Worm (Caenorhabditis elegans): ENCODE measurements around the gene C25A8.5.

Gene C25A8.5

DNA sequence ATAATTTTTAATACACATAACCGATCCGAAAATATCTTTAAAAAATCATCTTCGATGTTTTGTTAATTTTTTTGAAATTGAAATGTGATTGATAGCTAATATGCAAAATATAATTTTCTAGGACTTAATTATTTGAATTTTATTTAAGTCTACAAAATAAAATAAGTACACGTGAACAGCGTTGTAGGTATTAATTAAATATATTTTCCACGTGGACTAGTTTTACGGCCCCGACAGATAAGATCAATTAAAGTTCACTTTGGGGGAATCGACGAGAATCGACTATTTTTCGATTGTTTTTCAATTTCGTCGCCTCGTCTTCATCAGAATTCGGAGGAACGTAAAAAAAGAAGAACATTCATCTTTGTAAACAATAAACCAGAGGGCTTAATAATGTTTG lies at the start of gene C25A8.5:
TSS of gene C25A8.5 (plus strand) at position 301 of the 400 bp plus-strand sequence.
- TF ChIP-seq tbx-11 (GFP tag; IDR thresholded peaks at IDR 0.05) (no peak), ceh-36 (tag; optimal IDR thresholded peaks at IDR 0.05) (no peak), ceh-13 (GFP tag; optimal IDR thresholded peaks at IDR 0.05) (no peak), flt-1 (GFP tag; IDR thresholded peaks at IDR 0.05) (no peak), hmg-4 (GFP tag; optimal IDR thresholded peaks at IDR 0.05) (no peak), scrt-1 (GFP tag; IDR thresholded peaks at IDR 0.05) (no peak)

DNA sequence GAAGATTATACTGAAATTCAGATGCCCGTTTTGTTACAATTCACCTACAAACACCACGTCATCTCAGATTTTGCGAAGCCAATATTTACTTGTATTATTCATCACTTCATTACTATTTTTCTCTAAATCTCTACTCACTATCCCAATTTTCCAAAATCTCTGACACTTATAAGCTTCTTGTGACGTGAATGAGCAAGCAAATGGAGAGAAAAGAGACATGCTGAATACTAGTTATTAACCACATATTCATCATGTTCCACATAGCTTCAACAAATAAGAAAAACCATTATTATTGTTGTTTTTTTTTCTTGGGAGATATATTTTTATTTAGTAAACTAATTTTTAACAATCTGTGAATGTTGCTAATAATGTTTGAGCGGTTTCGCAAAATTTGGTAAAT lies 48.0 kb upstream of the C25A8.5 start:
- TF ChIP-seq hnd-1 (tag; optimal IDR thresholded peaks at IDR 0.05) (no peak), scrt-1 (GFP tag; IDR thresholded peaks at IDR 0.05) (no peak), tbx-37 (GFP tag; conservative IDR thresholded peaks at IDR 0.05) (no peak), ceh-36 (tag; optimal IDR thresholded peaks at IDR 0.05) (no peak)

- TF ChIP-seq scrt-1 (GFP tag; IDR thresholded peaks at IDR 0.05) (no peak), ets-7 (tag; optimal IDR thresholded peaks at IDR 0.05) (no peak), sea-1 (GFP tag; conservative IDR thresholded peaks at IDR 0.05) (no peak), flt-1 (GFP tag; IDR thresholded peaks at IDR 0.05) (no peak), hmg-4 (GFP tag; optimal IDR thresholded peaks at IDR 0.05) (no peak), ceh-13 (GFP tag; optimal IDR thresholded peaks at IDR 0.05) (no peak), F13C5.2 (tag; optimal IDR thresholded peaks at IDR 0.05) (no peak), tbx-11 (GFP tag; IDR thresholded peaks at IDR 0.05) (no peak), tra-4 (tag; optimal IDR thresholded peaks at IDR 0.05) (no peak), tbx-37 (GFP tag; conservative IDR thresholded peaks at IDR 0.05) (no peak)
Observed at ce11 chrIV:6954682-6955081, 44.6 kb upstream of the C25A8.5 start.

DNA sequence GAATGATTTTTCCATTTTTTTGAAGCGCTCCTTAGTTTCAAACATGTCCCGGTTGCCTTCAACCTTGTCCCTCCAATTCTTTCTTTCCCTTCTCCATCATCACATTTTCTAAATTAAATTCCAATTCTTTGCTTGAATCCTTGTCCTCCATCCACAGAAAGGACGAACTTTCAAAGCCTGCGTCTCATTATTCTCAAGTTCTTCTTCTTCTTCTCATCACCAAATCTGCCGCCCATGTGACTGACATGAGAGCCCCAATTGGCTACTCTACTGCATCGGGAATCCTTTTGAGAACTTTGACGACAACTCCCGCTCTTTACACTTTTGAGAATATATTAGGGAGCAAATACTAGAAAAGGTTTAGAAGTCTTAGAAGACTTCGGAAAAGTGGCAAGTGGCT lies 42.6 kb upstream of the C25A8.5 start:
- no peak for TF ChIP-seq flt-1 (GFP tag; IDR thresholded peaks at IDR 0.05)
- no peak for TF ChIP-seq scrt-1 (GFP tag; IDR thresholded peaks at IDR 0.05)
- no peak for TF ChIP-seq F13C5.2 (tag; optimal IDR thresholded peaks at IDR 0.05)
- no peak for TF ChIP-seq hmbx-1 (tag; optimal IDR thresholded peaks at IDR 0.05)
- TF ChIP-seq tbx-37 (GFP tag; conservative IDR thresholded peaks at IDR 0.05), result no peak
- TF ChIP-seq sea-1 (GFP tag; conservative IDR thresholded peaks at IDR 0.05), result no peak
- no peak for TF ChIP-seq ama-1 (optimal IDR thresholded peaks at IDR 0.05)
- no peak for TF ChIP-seq hnd-1 (tag; optimal IDR thresholded peaks at IDR 0.05)

ce11 chrIV:6957341-6957740 lies 42.0 kb upstream of the C25A8.5 start, which contains the start of gene jnk-1:
TSS of gene jnk-1 (plus strand) at chrIV:6957641.
- TF ChIP-seq tbx-11 (GFP tag; IDR thresholded peaks at IDR 0.05) (no peak), hmg-4 (GFP tag; optimal IDR thresholded peaks at IDR 0.05) (no peak)

ce11 chrIV:6958696-6959095 lies 40.6 kb upstream of the C25A8.5 start:
- TF ChIP-seq hmg-4 (GFP tag; optimal IDR thresholded peaks at IDR 0.05) (no peak), B0310.2 (tag; optimal IDR thresholded peaks at IDR 0.05) (no peak), F13C5.2 (tag; optimal IDR thresholded peaks at IDR 0.05) (no peak), pes-1 (GFP tag; IDR thresholded peaks at IDR 0.05) (no peak), flt-1 (GFP tag; IDR thresholded peaks at IDR 0.05) (no peak), aly-1 (tag; optimal IDR thresholded peaks at IDR 0.05) (no peak), tbx-37 (GFP tag; conservative IDR thresholded peaks at IDR 0.05) (no peak), hmbx-1 (tag; optimal IDR thresholded peaks at IDR 0.05) (no peak), sea-1 (GFP tag; conservative IDR thresholded peaks at IDR 0.05) (no peak), ama-1 (optimal IDR thresholded peaks at IDR 0.05) (no peak), scrt-1 (GFP tag; IDR thresholded peaks at IDR 0.05) (no peak), ets-7 (tag; optimal IDR thresholded peaks at IDR 0.05) (no peak), hnd-1 (tag; optimal IDR thresholded peaks at IDR 0.05) (no peak), tbx-11 (GFP tag; IDR thresholded peaks at IDR 0.05) (no peak), ceh-36 (tag; optimal IDR thresholded peaks at IDR 0.05) (no peak), ceh-13 (GFP tag; optimal IDR thresholded peaks at IDR 0.05) (no peak), tra-4 (tag; optimal IDR thresholded peaks at IDR 0.05) (no peak)

DNA sequence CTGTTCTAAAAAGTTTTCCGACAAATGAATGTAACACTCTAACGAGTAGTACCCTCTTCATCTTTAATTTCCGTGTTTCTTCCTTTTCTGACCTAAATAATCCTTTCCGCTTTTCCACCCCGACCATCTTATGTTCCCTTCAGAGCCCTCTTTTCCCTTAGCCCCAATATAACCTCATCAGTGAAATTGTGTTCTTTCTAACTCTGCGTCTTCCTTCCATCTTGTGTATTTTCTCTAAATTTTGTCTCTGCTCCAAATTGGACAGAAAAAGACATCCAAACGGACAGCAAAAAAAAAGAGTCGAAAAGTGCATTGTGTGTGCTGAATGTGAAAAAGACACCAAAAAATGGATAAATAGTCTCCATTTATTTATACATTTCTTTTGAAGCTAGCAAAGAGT lies 39.8 kb upstream of the C25A8.5 start:
- TF ChIP-seq F13C5.2 (tag; optimal IDR thresholded peaks at IDR 0.05) (no peak), B0310.2 (tag; optimal IDR thresholded peaks at IDR 0.05) (no peak), tbx-37 (GFP tag; conservative IDR thresholded peaks at IDR 0.05) (no peak), sea-1 (GFP tag; conservative IDR thresholded peaks at IDR 0.05) (no peak), ceh-36 (tag; optimal IDR thresholded peaks at IDR 0.05) (no peak), hmbx-1 (tag; optimal IDR thresholded peaks at IDR 0.05) (no peak), flt-1 (GFP tag; IDR thresholded peaks at IDR 0.05) (no peak), scrt-1 (GFP tag; IDR thresholded peaks at IDR 0.05) (no peak), ceh-13 (GFP tag; optimal IDR thresholded peaks at IDR 0.05) (no peak), ets-7 (tag; optimal IDR thresholded peaks at IDR 0.05) (no peak), tra-4 (tag; optimal IDR thresholded peaks at IDR 0.05) (no peak), pes-1 (GFP tag; IDR thresholded peaks at IDR 0.05) (no peak), tbx-11 (GFP tag; IDR thresholded peaks at IDR 0.05) (no peak), hnd-1 (tag; optimal IDR thresholded peaks at IDR 0.05) (no peak)

DNA sequence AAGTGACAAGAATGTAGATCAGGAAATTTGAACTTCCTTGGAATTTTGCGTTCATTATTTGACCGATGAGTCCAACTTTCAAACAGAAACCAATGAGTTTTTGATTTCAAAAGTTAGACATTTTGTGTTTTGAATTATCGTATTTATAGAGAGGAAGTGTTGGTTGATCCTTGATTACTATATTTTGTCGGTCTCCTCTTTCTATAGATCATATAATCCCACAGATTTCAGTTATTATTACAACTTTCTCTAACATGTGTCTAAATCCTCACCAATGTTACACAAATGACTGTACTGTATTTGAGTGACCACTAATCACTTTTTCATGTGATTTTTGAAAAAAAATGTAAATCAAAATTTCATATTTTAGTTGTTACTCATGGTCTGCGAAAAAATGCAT lies 34.8 kb upstream of the C25A8.5 start, which contains the start of gene B0478.3:
TSS of gene B0478.3 (minus strand) at position 101 of the 400 bp plus-strand sequence.
- TF ChIP-seq sea-1 (GFP tag; conservative IDR thresholded peaks at IDR 0.05) (no peak), ceh-13 (GFP tag; optimal IDR thresholded peaks at IDR 0.05) (no peak), hnd-1 (tag; optimal IDR thresholded peaks at IDR 0.05) (no peak), hmg-4 (GFP tag; optimal IDR thresholded peaks at IDR 0.05) (no peak), tra-4 (tag; optimal IDR thresholded peaks at IDR 0.05) (no peak), scrt-1 (GFP tag; IDR thresholded peaks at IDR 0.05) (no peak), pes-1 (GFP tag; IDR thresholded peaks at IDR 0.05) (no peak), flt-1 (GFP tag; IDR thresholded peaks at IDR 0.05) (no peak), B0310.2 (tag; optimal IDR thresholded peaks at IDR 0.05) (no peak), F13C5.2 (tag; optimal IDR thresholded peaks at IDR 0.05) (no peak), aly-1 (tag; optimal IDR thresholded peaks at IDR 0.05) (no peak), ama-1 (optimal IDR thresholded peaks at IDR 0.05) (no peak), hmbx-1 (tag; optimal IDR thresholded peaks at IDR 0.05) (no peak)

Measured in whole organism, early embryonic.